Fruit fly (Drosophila melanogaster) whole organism, embryonic: ENCODE measurements around the gene KdelR.

Experiments used
- CG1024 ChIP-seq: fragments of 200-800 bp; sonication (Bioruptor generic); IDR thresholded peaks from 2 replicates; pipeline ENCODE4 v1.3.6; 2022; ENCODE audit warnings: missing biosample characterization, missing genetic modification characterization
- CG11560 ChIP-seq: fragments of 200-800 bp; sonication (Bioruptor generic); IDR thresholded peaks from 3 replicates; pipeline ENCODE4 v1.3.6; 2022; ENCODE audit warnings: missing biosample characterization, missing genetic modification characterization
- CG14710 ChIP-seq: fragments of 200-800 bp; sonication (Bioruptor generic); optimal IDR thresholded peaks from 3 replicates; lab custom pipeline; 2019; ENCODE audit warnings: missing biosample characterization, mild to moderate bottlenecking, missing genetic modification characterization, moderate library complexity
- CG14965 ChIP-seq: fragments of 200-800 bp; sonication (Bioruptor generic); optimal IDR thresholded peaks from 2 replicates; lab custom pipeline; 2016; ENCODE audit warnings: missing biosample characterization, missing genetic modification characterization, borderline replicate concordance
- CG15514 ChIP-seq: fragments of 200-800 bp; sonication (Bioruptor generic); optimal IDR thresholded peaks from 3 replicates; lab custom pipeline; 2017; ENCODE audit warnings: missing biosample characterization, missing genetic modification characterization, mild to moderate bottlenecking, moderate library complexity, missing genetic modification reagents
- CG1603 ChIP-seq: fragments of 200-800 bp; sonication (Bioruptor generic); optimal IDR thresholded peaks from 2 replicates; lab custom pipeline; 2019; ENCODE audit warnings: missing biosample characterization, mild to moderate bottlenecking, missing genetic modification characterization, moderate library complexity
- CG17568 ChIP-seq: fragments of 200-800 bp; sonication (Bioruptor generic); optimal IDR thresholded peaks from 2 replicates; lab custom pipeline; 2018; ENCODE audit warnings: missing biosample characterization, mild to moderate bottlenecking, missing genetic modification characterization, moderate library complexity
- CG1832 ChIP-seq: fragments of 200-800 bp; sonication (Bioruptor generic); optimal IDR thresholded peaks from 2 replicates; lab custom pipeline; 2017; ENCODE audit warnings: missing biosample characterization, mild to moderate bottlenecking, missing genetic modification characterization, inconsistent platforms
- CG30403 ChIP-seq: fragments of 200-800 bp; sonication (Bioruptor generic); optimal IDR thresholded peaks from 3 replicates; lab custom pipeline; 2016; ENCODE audit warnings: missing biosample characterization, missing genetic modification characterization
- CG3726 ChIP-seq: fragments of 200-800 bp; sonication (Bioruptor generic); IDR thresholded peaks from 3 replicates; pipeline ENCODE4, ENCODE4 v1.3.6; 2022; ENCODE audit warnings: missing biosample characterization, missing genetic modification characterization
- CG4404 ChIP-seq: fragments of 200-800 bp; sonication (Bioruptor generic); IDR thresholded peaks from 2 replicates; pipeline ENCODE4 v1.3.6; 2022; ENCODE audit warnings: missing biosample characterization, missing genetic modification characterization
- CG4617 ChIP-seq: fragments of 200-800 bp; sonication (Bioruptor generic); optimal IDR thresholded peaks from 3 replicates; lab custom pipeline; 2016; ENCODE audit warnings: missing biosample characterization, missing genetic modification characterization, borderline replicate concordance
- CG5953 ChIP-seq: fragments of 200-800 bp; sonication (Bioruptor generic); IDR thresholded peaks from 2 replicates; pipeline ENCODE4 v1.3.6; 2022; ENCODE audit warnings: missing biosample characterization, missing genetic modification characterization
- Dp ChIP-seq: fragments of 200-800 bp; sonication (Bioruptor generic); optimal IDR thresholded peaks from 2 replicates; lab custom pipeline; 2018; ENCODE audit warnings: missing biosample characterization, mild to moderate bottlenecking, missing genetic modification characterization, moderate library complexity
- Dref ChIP-seq: fragments of 200-800 bp; sonication (Bioruptor generic); IDR thresholded peaks from 2 replicates; pipeline ENCODE4 v1.3.6; 2022; ENCODE audit warnings: missing biosample characterization, missing genetic modification characterization
- HLH4C ChIP-seq: fragments of 200-800 bp; sonication (Bioruptor generic); IDR thresholded peaks from 3 replicates; pipeline ENCODE4 v1.3.6; 2022; ENCODE audit warnings: missing biosample characterization, missing genetic modification characterization; ENCODE audit not compliant: partially characterized antibody
- MBD-R2 ChIP-seq: fragments of 200-800 bp; sonication (Bioruptor generic); IDR thresholded peaks from 2 replicates; pipeline ENCODE4 v1.3.6; 2022; ENCODE audit warnings: missing biosample characterization, missing genetic modification characterization
- MESR4 ChIP-seq: fragments of 200-800 bp; sonication (Bioruptor generic); optimal IDR thresholded peaks from 2 replicates; lab custom pipeline; 2018; ENCODE audit warnings: missing biosample characterization, mild to moderate bottlenecking, missing genetic modification characterization, moderate library complexity
- Med ChIP-seq: fragments of 200-800 bp; sonication (Bioruptor generic); peaks from one replicate; lab custom pipeline; 2016; ENCODE audit warnings: missing biosample characterization, missing genetic modification characterization, mild to moderate bottlenecking, inconsistent platforms, moderate library complexity
- Meics ChIP-seq: fragments of 200-800 bp; sonication (Bioruptor generic); optimal IDR thresholded peaks from 2 replicates; lab custom pipeline; 2017; ENCODE audit warnings: missing biosample characterization, mild to moderate bottlenecking, missing genetic modification characterization
- Nf-YC ChIP-seq: fragments of 200-800 bp; optimal IDR thresholded peaks from 3 replicates; lab custom pipeline; 2019; ENCODE audit warnings: missing biosample characterization, mild to moderate bottlenecking, missing genetic modification characterization, moderate library complexity
- Opbp ChIP-seq: fragments of 200-800 bp; sonication (Bioruptor generic); IDR thresholded peaks from 3 replicates; pipeline ENCODE4 v1.3.6; 2022; ENCODE audit warnings: missing biosample characterization, missing genetic modification characterization; ENCODE audit not compliant: partially characterized antibody
- Sin3A ChIP-seq: fragments of >200 bp; optimal IDR thresholded peaks from 2 replicates; lab custom pipeline; 2018
- YL-1 ChIP-seq: fragments of 200-800 bp; sonication (Bioruptor generic); optimal IDR thresholded peaks from 3 replicates; lab custom pipeline; 2017; ENCODE audit warnings: missing biosample characterization, mild to moderate bottlenecking, missing genetic modification characterization
- amos ChIP-seq: fragments of 200-800 bp; sonication (Bioruptor generic); IDR thresholded peaks from 2 replicates; pipeline ENCODE4 v1.3.6; 2022; ENCODE audit warnings: missing biosample characterization, missing genetic modification characterization; ENCODE audit not compliant: partially characterized antibody
- ato ChIP-seq: fragments of 200-800 bp; sonication (Bioruptor generic); IDR thresholded peaks from 2 replicates; pipeline ENCODE4 v1.3.6; 2022; ENCODE audit warnings: missing biosample characterization, missing genetic modification characterization; ENCODE audit not compliant: partially characterized antibody
- da ChIP-seq: fragments of 200-800 bp; sonication (Bioruptor generic); optimal IDR thresholded peaks from 2 replicates; lab custom pipeline; 2016; ENCODE audit warnings: missing biosample characterization, missing genetic modification characterization
- h ChIP-seq: fragments of >200 bp; optimal IDR thresholded peaks from 2 replicates; lab custom pipeline; 2017
- hb ChIP-seq: fragments of 200-800 bp; sonication (Bioruptor generic); IDR thresholded peaks from 3 replicates; pipeline ENCODE4 v1.3.6; 2022; ENCODE audit warnings: missing biosample characterization, missing genetic modification characterization; ENCODE audit not compliant: partially characterized antibody
- jigr1 ChIP-seq: fragments of 200-800 bp; sonication (Bioruptor generic); IDR thresholded peaks from 3 replicates; pipeline ENCODE4 v1.3.6; 2022; ENCODE audit warnings: missing biosample characterization, missing genetic modification characterization
- nau ChIP-seq: fragments of 200-800 bp; sonication (Bioruptor generic); optimal IDR thresholded peaks from 3 replicates; lab custom pipeline; 2017; ENCODE audit warnings: missing biosample characterization, mild to moderate bottlenecking, missing genetic modification characterization, missing genetic modification reagents
- pzg ChIP-seq: fragments of 200-800 bp; sonication (Bioruptor generic); optimal IDR thresholded peaks from 3 replicates; lab custom pipeline; 2018; ENCODE audit warnings: missing biosample characterization, mild to moderate bottlenecking, missing genetic modification characterization, moderate library complexity
- row ChIP-seq: fragments of 200-800 bp; sonication (Bioruptor generic); IDR thresholded peaks from 3 replicates; pipeline ENCODE4 v1.3.6; 2022; ENCODE audit warnings: missing biosample characterization, missing genetic modification characterization
- slbo ChIP-seq: fragments of 200-800 bp; sonication (Bioruptor generic); IDR thresholded peaks from 2 replicates; pipeline ENCODE4 v1.3.6; 2022; ENCODE audit warnings: missing biosample characterization, missing genetic modification characterization
- stwl ChIP-seq: fragments of 200-800 bp; sonication (Bioruptor generic); optimal IDR thresholded peaks from 3 replicates; lab custom pipeline; 2018; ENCODE audit warnings: missing biosample characterization, mild to moderate bottlenecking, missing genetic modification characterization, moderate library complexity
- vvl ChIP-seq: fragments of 200-800 bp; sonication (Bioruptor generic); IDR thresholded peaks from 2 replicates; pipeline ENCODE4 v1.3.6; 2022; ENCODE audit warnings: missing biosample characterization, missing genetic modification characterization

The KdelR gene

DNA sequence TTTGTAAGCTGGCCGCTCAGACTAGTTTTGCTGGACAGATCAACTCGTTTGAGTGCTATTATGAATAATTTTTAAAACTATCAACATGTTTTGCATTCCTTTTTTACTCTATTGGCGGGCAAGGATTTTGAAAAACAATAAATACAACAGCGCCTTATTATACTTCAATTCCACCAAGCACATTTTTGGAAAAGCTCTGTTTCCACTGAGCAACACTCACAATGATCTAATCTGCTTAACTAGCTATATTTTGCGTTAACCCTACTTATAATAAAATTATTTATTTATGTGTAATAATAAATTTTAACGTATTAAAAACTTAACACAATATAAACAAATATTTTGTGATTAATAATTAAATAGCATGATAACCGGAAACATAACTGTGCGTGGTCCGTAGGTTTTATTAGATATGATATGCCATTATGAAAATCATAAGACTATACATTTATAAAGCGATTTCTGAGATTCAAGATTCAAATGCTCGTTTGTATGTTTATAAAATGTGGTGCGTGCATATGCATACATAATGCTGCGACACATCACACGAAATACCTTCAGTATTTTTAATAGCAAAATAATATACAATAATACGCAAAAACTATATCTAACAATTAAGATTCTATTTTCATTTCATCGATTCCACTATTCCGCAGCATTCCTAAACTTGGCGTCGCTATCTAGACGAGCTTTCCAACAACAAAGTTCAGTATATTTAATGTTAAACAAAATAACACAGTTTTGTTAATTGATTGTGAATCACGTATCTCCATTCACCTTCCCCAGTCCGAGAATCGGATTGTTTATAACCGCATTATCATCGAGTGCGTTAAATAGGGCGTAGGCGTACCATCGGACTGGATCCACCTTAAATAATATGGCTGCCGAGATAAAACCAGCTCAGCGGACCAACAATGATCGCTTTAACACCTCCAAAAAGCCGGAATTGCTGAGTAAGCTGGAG is 3.8 kb upstream of the KdelR start, which contains the start of the genes pie and Wdfy2 (continued):
- TF ChIP-seq Nf-YC (tag; lab: Kevin White, UChicago) (peak; percentile 1), pzg (GFP tag; lab: Kevin White, UChicago) (peak; percentile 35), row (GFP tag; lab: Robert Waterston, UW) (peak; percentile 77), MBD-R2 (peak; percentile 40; the same call in 1 of the 2 replicates), YL-1 (GFP tag; lab: Kevin White, UChicago) (peak; percentile 19), CG1024 (peak; percentile 89), MESR4 (peak; percentile 67), CG17568 (GFP tag; lab: Kevin White, UChicago) (no peak), CG1603 (tag; lab: Kevin White, UChicago) (peak; percentile 99), slbo (GFP tag; lab: Robert Waterston, UW) (0 out of 2 replicates have a peak, but pooled peaks have one; percentile 22), CG15514 (GFP tag; lab: Kevin White, UChicago) (peak; percentile 22), stwl (no peak), vvl (peak; percentile 12; the same call in 1 of the 2 replicates), CG14710 (tag; lab: Kevin White, UChicago) (peak; percentile 39), CG4617 (GFP tag; lab: Kevin White, UChicago) (peak; percentile 29), Dp (GFP tag; lab: Kevin White, UChicago) (peak; percentile 73), Meics (GFP tag; lab: Kevin White, UChicago) (no peak), CG30403 (GFP tag; lab: Kevin White, UChicago) (no peak)

DNA sequence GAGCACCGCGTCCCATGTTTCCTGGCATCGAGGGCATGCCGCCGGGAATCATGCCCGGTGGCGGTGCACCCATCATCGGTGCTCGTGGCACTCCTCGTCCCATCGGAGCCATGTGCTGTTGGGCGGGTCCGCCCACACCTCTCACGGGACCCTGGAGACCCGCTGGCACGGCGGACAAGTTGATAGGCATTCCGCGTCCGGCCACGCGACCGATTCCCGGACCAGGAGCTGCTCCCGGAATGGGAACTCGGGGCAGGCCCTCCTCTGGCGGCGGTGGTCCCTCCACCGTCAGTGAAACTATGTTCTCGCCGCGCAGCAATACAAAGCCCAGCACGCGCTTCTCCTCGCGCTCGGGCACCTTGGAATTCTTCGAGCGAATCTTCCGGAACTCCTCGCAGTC is 1.1 kb upstream of the KdelR start:
- TF ChIP-seq ato (0 out of 2 replicates have a peak, but pooled peaks have one; percentile 13), CG3726 (GFP tag; lab: Robert Waterston, UW) (0 out of 3 replicates have a peak, but pooled peaks have one; percentile 16), CG1832 (peak; percentile 9), amos (GFP tag; lab: Robert Waterston, UW) (0 out of 2 replicates have a peak, but pooled peaks have one; percentile 16), Dref (GFP tag; lab: Robert Waterston, UW) (0 out of 2 replicates have a peak, but pooled peaks have one; percentile 6), CG11560 (tag; lab: Robert Waterston, UW) (peak; percentile 43; the same call in 1 of the 3 replicates), hb (GFP tag; lab: Robert Waterston, UW) (peak; percentile 55; the same call in 1 of the 3 replicates), Opbp (0 out of 3 replicates have a peak, but pooled peaks have one; percentile 4), CG14965 (peak; percentile 6), HLH4C (GFP tag; lab: Robert Waterston, UW) (no peak), CG4404 (GFP tag; lab: Robert Waterston, UW) (0 out of 2 replicates have a peak, but pooled peaks have one; percentile 13), nau (no peak), h (lab: Kevin White, UChicago) (no peak), Sin3A (no peak), Med (GFP tag; lab: Kevin White, UChicago) (peak; percentile 62), da (GFP tag; lab: Kevin White, UChicago) (no peak), CG5953 (GFP tag; lab: Robert Waterston, UW) (0 out of 2 replicates have a peak, but pooled peaks have one; percentile 12), jigr1 (GFP tag; lab: Robert Waterston, UW) (no peak)
- TF ChIP-seq, all 482 proteins: peak for 12
